Worm (Caenorhabditis elegans): ENCODE results near the gene fbxb-63.

DNA sequence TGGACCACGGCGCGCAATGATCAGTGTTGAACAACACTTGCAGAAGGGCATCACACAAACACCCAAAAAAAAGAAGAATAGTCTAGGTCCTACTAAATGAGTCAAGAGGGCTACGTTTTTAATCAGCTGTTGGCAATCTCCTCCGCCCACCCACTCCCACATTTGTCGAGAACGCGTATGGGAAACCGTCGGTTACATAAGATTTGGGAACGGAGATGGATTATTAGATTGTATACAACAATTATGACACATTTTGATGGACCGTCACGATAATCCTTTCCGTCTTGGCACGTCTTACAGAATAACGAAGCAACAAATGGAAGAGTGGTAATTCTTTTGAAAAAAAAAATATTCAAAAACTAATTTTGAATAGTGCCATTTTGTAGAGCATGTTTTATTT lies 17.6 kb downstream of the fbxb-63 start:
- TF ChIP-seq nhr-77 (tag; optimal IDR thresholded peaks at IDR 0.05) (no peak), ceh-82 (tag; optimal IDR thresholded peaks at IDR 0.05) (no peak), nhr-11 (tag; optimal IDR thresholded peaks at IDR 0.05) (no peak), F16B12.6 (tag; optimal IDR thresholded peaks at IDR 0.05) (no peak), skn-1 (tag; optimal IDR thresholded peaks at IDR 0.05) (no peak), lin-35 (GFP tag; optimal IDR thresholded peaks at IDR 0.05) (no peak)

Data from whole organism, L1 larva.